Fruit fly (Drosophila melanogaster) whole organism, wandering third instar larva: ENCODE measurements around the gene TotC.

Experiments used
- Abd-B ChIP-seq: fragments of >200 bp; optimal IDR thresholded peaks from 2 replicates; lab custom pipeline; 2017; ENCODE audit warnings: missing biosample characterization, missing genetic modification characterization
- CG32264 ChIP-seq: fragments of 200-800 bp; sonication (Bioruptor generic); optimal IDR thresholded peaks from 2 replicates; lab custom pipeline; 2016; ENCODE audit warnings: missing biosample characterization, missing genetic modification characterization
- CG9705 ChIP-seq: fragments of 200-800 bp; sonication (Bioruptor generic); optimal IDR thresholded peaks from 2 replicates; lab custom pipeline; 2018; ENCODE audit warnings: missing biosample characterization, mild to moderate bottlenecking, missing genetic modification characterization
- CrebA ChIP-seq: fragments of 200-800 bp; sonication (Bioruptor generic); optimal IDR thresholded peaks from 2 replicates; lab custom pipeline; 2016; ENCODE audit warnings: missing biosample characterization, mild to moderate bottlenecking, missing genetic modification characterization, borderline replicate concordance
- Dfd ChIP-seq: fragments of >200 bp; optimal IDR thresholded peaks from 2 replicates; lab custom pipeline; 2017; ENCODE audit warnings: missing biosample characterization, missing genetic modification characterization
- Dif ChIP-seq: fragments of 200-275, 200-300 bp; sonication (Bioruptor generic); optimal IDR thresholded peaks from 2 replicates; lab custom pipeline; 2018; ENCODE audit warnings: missing biosample characterization, missing genetic modification characterization; ENCODE audit not compliant: partially characterized antibody
- GATAd ChIP-seq: sonication (Bioruptor generic); optimal IDR thresholded peaks from 2 replicates; lab custom pipeline; 2016; ENCODE audit warnings: missing biosample characterization, missing genetic modification characterization
- HLH106 ChIP-seq: fragments of 200-800 bp; optimal IDR thresholded peaks from 3 replicates; lab custom pipeline; 2019; ENCODE audit warnings: missing biosample characterization, mild to moderate bottlenecking, missing genetic modification characterization, moderate library complexity
- Hnf4 ChIP-seq: fragments of 200-800 bp; sonication (Bioruptor generic); optimal IDR thresholded peaks from 2 replicates; lab custom pipeline; 2016; ENCODE audit warnings: missing biosample characterization, mild to moderate bottlenecking, missing genetic modification characterization
- Hr78 ChIP-seq: fragments of >200 bp; optimal IDR thresholded peaks from 2 replicates; lab custom pipeline; 2017; ENCODE audit warnings: missing biosample characterization, missing genetic modification characterization
- Hr83 ChIP-seq: fragments of 200-300 bp; sonication (Bioruptor generic); optimal IDR thresholded peaks from 2 replicates; lab custom pipeline; 2016; ENCODE audit warnings: missing biosample characterization, mild to moderate bottlenecking, missing genetic modification characterization, moderate library complexity; ENCODE audit not compliant: poor library complexity, severe bottlenecking
- Jra ChIP-seq: sonication (Bioruptor generic); optimal IDR thresholded peaks from 2 replicates; lab custom pipeline; 2016; ENCODE audit warnings: missing biosample characterization, missing genetic modification characterization
- Mio ChIP-seq: sonication (Bioruptor generic); optimal IDR thresholded peaks from 2 replicates; lab custom pipeline; 2016; ENCODE audit warnings: missing biosample characterization, missing genetic modification characterization
- Myc ChIP-seq: fragments of >200 bp; optimal IDR thresholded peaks from 2 replicates; lab custom pipeline; 2017
- N ChIP-seq: fragments of >200 bp; optimal IDR thresholded peaks from 2 replicates; lab custom pipeline; 2018; ENCODE audit warnings: missing biosample characterization, missing external identifiers, missing genetic modification characterization
- OdsH ChIP-seq: fragments of 200-800 bp; sonication (Bioruptor generic); optimal IDR thresholded peaks from 2 replicates; lab custom pipeline; 2016; ENCODE audit warnings: missing biosample characterization, mild to moderate bottlenecking, missing genetic modification characterization
- Rel ChIP-seq, 2 experiments: fragments of 200-800 bp; sonication (Bioruptor generic) in 1 of 2; optimal IDR thresholded peaks; 2 replicates in 1 of 2; 3 replicates in 1 of 2; lab custom pipeline; 2016 to 2019; ENCODE audit warnings: mild to moderate bottlenecking in 2 of 2, missing biosample characterization in 2 of 2, missing genetic modification characterization in 2 of 2, moderate library complexity in 1 of 2
- Sp1 ChIP-seq: fragments of 200-800 bp; sonication (Bioruptor generic); optimal IDR thresholded peaks from 3 replicates; lab custom pipeline; 2019; ENCODE audit warnings: missing biosample characterization, mild to moderate bottlenecking, missing genetic modification characterization, moderate library complexity
- Vsx2 ChIP-seq: fragments of 200-300, 225-300 bp; sonication (Bioruptor generic); optimal IDR thresholded peaks from 2 replicates; lab custom pipeline; 2018; ENCODE audit warnings: missing biosample characterization, missing genetic modification characterization; ENCODE audit not compliant: partially characterized antibody
- br ChIP-seq: fragments of 200-800 bp; sonication (Bioruptor generic); optimal IDR thresholded peaks from 2 replicates; lab custom pipeline; 2016; ENCODE audit warnings: missing biosample characterization, missing genetic modification characterization
- brk ChIP-seq: fragments of 200-800 bp; sonication (Bioruptor generic); optimal IDR thresholded peaks from 2 replicates; lab custom pipeline; 2016; ENCODE audit warnings: missing biosample characterization, mild to moderate bottlenecking, missing genetic modification characterization
- dl ChIP-seq, 2 experiments: fragments of 175-275, 200-275 bp in 1 of 2; fragments of 200-275 bp in 1 of 2; sonication (Bioruptor generic); optimal IDR thresholded peaks; lab custom pipeline; 2018; ENCODE audit warnings: mild to moderate bottlenecking in 2 of 2, missing biosample characterization in 2 of 2, missing genetic modification characterization in 2 of 2, moderate library complexity in 2 of 2; ENCODE audit not compliant: partially characterized antibody in 2 of 2, insufficient read depth in 1 of 2
- dmrt93B ChIP-seq: fragments of 200-800 bp; sonication (Bioruptor generic); optimal IDR thresholded peaks from 2 replicates; lab custom pipeline; 2018; ENCODE audit warnings: missing biosample characterization, mild to moderate bottlenecking, missing genetic modification characterization
- dsf ChIP-seq: sonication (Bioruptor generic); optimal IDR thresholded peaks from 2 replicates; lab custom pipeline; 2016; ENCODE audit warnings: missing biosample characterization, missing genetic modification characterization, borderline replicate concordance
- ey ChIP-seq: fragments of 200-800 bp; sonication (Bioruptor generic); optimal IDR thresholded peaks from 2 replicates; lab custom pipeline; 2016; ENCODE audit warnings: missing biosample characterization, missing genetic modification characterization
- foxo ChIP-seq, 2 experiments: fragments of 200-800 bp; sonication (Bioruptor generic); optimal IDR thresholded peaks; 2 replicates in 1 of 2; 3 replicates in 1 of 2; lab custom pipeline; 2016 to 2017; ENCODE audit warnings: missing biosample characterization in 2 of 2, missing genetic modification characterization in 2 of 2
- fru ChIP-seq: fragments of 200-800 bp; sonication (Bioruptor generic); optimal IDR thresholded peaks from 3 replicates; lab custom pipeline; 2016; ENCODE audit warnings: missing biosample characterization, mild to moderate bottlenecking, missing genetic modification characterization
- h ChIP-seq: fragments of 200-800 bp; sonication (Bioruptor generic); optimal IDR thresholded peaks from 3 replicates; lab custom pipeline; 2016; ENCODE audit warnings: missing biosample characterization, mild to moderate bottlenecking, missing genetic modification characterization
- jim ChIP-seq: fragments of 175-275, 200-325 bp; sonication (Bioruptor generic); optimal IDR thresholded peaks from 2 replicates; lab custom pipeline; 2016; ENCODE audit warnings: missing biosample characterization, mild to moderate bottlenecking, missing genetic modification characterization
- lola ChIP-seq: fragments of >200 bp; optimal IDR thresholded peaks from 2 replicates; lab custom pipeline; 2017; ENCODE audit warnings: missing biosample characterization, missing genetic modification characterization
- pan ChIP-seq: fragments of >200 bp; optimal IDR thresholded peaks from 2 replicates; lab custom pipeline; 2017
- psq ChIP-seq: fragments of 200-800 bp; sonication (Bioruptor generic); optimal IDR thresholded peaks from 3 replicates; lab custom pipeline; 2017; ENCODE audit warnings: missing biosample characterization, mild to moderate bottlenecking, missing genetic modification characterization, moderate library complexity
- rgr ChIP-seq: fragments of 200-800 bp; sonication (Bioruptor generic); optimal IDR thresholded peaks from 3 replicates; lab custom pipeline; 2016; ENCODE audit warnings: missing biosample characterization, mild to moderate bottlenecking, missing genetic modification characterization
- sage ChIP-seq: fragments of 200-800 bp; sonication (Bioruptor generic); optimal IDR thresholded peaks from 2 replicates; lab custom pipeline; 2016; ENCODE audit warnings: missing biosample characterization, mild to moderate bottlenecking, missing genetic modification characterization
- sv ChIP-seq: fragments of 200-800 bp; sonication (Bioruptor generic); optimal IDR thresholded peaks from 3 replicates; lab custom pipeline; 2016; ENCODE audit warnings: missing biosample characterization, missing genetic modification characterization
- tai ChIP-seq: sonication (Bioruptor generic); optimal IDR thresholded peaks from 2 replicates; lab custom pipeline; 2016; ENCODE audit warnings: missing biosample characterization, missing genetic modification characterization
- usp ChIP-seq: fragments of >200 bp; optimal IDR thresholded peaks from 2 replicates; lab custom pipeline; 2017; ENCODE audit warnings: missing biosample characterization, missing genetic modification characterization
- woc ChIP-seq: sonication (Bioruptor generic); optimal IDR thresholded peaks from 2 replicates; lab custom pipeline; 2016; ENCODE audit warnings: missing biosample characterization, mild to moderate bottlenecking, missing genetic modification characterization

Gene TotC

DNA sequence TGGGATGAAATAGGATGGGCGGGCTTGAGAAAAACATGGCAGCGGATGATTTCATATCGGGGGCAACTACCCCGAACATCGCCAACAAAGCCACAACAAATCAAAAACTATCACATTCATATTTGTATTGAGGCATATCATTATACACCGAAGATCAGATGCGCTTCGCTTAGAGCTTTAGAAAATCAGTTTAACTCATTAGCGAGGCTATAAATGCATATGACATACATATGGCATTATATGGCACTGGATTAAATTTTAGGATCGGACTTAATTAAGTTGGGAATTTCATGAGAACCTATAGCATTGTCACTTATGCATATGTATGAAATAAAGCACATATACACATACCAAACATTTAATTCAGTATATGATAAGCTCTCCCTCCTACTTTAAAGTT, 26.5 kb upstream of the TotC start:
- TF ChIP-seq GATAd (GFP tag; lab: Kevin White, UChicago): no peak
- TF ChIP-seq Jra (GFP tag; lab: Kevin White, UChicago): no peak
- TF ChIP-seq OdsH (GFP tag; lab: Kevin White, UChicago): no peak
- TF ChIP-seq foxo (GFP tag; optimal IDR thresholded peaks at IDR 0.05; lab: Kevin White, UChicago): no peak
- TF ChIP-seq CG32264 (GFP tag; lab: Kevin White, UChicago): no peak
- TF ChIP-seq jim (GFP tag; lab: Kevin White, UChicago): no peak
- TF ChIP-seq Dif: no peak
- TF ChIP-seq Dfd (GFP tag; lab: Kevin White, UChicago): no peak

- TF ChIP-seq tai (GFP tag; lab: Kevin White, UChicago): no peak
- TF ChIP-seq Sp1 (GFP tag; lab: Kevin White, UChicago): no peak
- no peak for TF ChIP-seq CG32264 (GFP tag; lab: Kevin White, UChicago)
- TF ChIP-seq, all 38 proteins: peak for 0
These were observed 26.0 kb upstream of the TotC start, which contains the start of gene CG15696 for dm6 chr3R:20846768-20847167. CG15696 (plus strand) TSS chr3R:20847068.

DNA sequence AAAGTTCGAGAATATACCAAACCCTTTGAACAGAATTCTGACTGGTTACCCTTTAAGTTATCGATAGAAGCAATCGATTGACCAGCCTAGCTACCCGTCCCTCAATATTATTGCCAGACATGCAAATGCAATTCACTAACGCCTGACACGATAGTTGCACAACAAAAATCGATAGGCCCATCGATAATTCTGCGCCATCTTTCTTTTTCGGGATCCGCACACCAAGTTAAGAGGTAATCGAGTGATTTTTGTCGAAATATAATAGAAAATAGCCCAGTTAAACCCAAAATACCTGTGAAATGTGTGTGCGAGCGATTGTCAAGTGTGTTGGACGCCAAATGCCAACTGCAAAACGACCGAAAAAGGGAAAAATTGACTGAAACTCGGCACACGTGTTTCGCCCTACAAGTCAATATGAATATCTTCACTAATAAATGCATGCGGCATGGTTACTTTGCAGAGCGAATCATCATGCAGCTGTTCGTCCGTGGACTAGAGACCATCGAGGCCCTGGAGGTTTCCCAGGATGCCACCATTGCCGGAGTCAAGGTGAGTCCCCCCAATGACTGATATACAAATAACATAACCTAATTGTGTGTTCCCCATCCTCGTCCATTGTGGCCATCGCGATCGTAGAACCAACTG, 22.3 kb upstream of the TotC start, which contains the start of gene RpS30:
Gene RpS30, plus strand, starts transcription at position 122 of the 645 bp plus-strand sequence.
- TF ChIP-seq dsf (GFP tag; lab: Kevin White, UChicago): no peak
- TF ChIP-seq dl (GFP tag; optimal IDR thresholded peaks at IDR 0.05; lab: Kevin White, UChicago; ENCODE audit: insufficient read depth in 1 of 2, partially characterized antibody in 2 of 2): no peak
- no peak for TF ChIP-seq jim (GFP tag; lab: Kevin White, UChicago)
- TF ChIP-seq usp: no peak
- TF ChIP-seq Dfd (GFP tag; lab: Kevin White, UChicago): no peak
- TF ChIP-seq Hr78: no peak
- no peak for TF ChIP-seq Dif
- no peak for TF ChIP-seq lola (GFP tag; lab: Kevin White, UChicago)
- peak; percentile 6 for TF ChIP-seq ey (GFP tag; lab: Kevin White, UChicago)
- TF ChIP-seq fru (GFP tag; lab: Kevin White, UChicago): peak; percentile 26
- no peak for TF ChIP-seq CG32264 (GFP tag; lab: Kevin White, UChicago)
- no peak for TF ChIP-seq Mio
- TF ChIP-seq N: no peak
- peak; percentile 24 for TF ChIP-seq CG9705 (GFP tag; lab: Kevin White, UChicago)
- TF ChIP-seq foxo (GFP tag; optimal IDR thresholded peaks at IDR 0.05; lab: Kevin White, UChicago): no peak
- TF ChIP-seq Hr83: peak; percentile 79
- TF ChIP-seq brk (GFP tag; lab: Kevin White, UChicago): peak; percentile 56
- no peak for TF ChIP-seq Vsx2 (GFP tag; lab: Kevin White, UChicago)
- peak; percentile 54 for TF ChIP-seq Myc (lab: Kevin White, UChicago)
- no peak for TF ChIP-seq woc (GFP tag; lab: Kevin White, UChicago)
- TF ChIP-seq HLH106: peak; percentile 40
- peak; percentile 12 for TF ChIP-seq Jra (GFP tag; lab: Kevin White, UChicago)
- TF ChIP-seq br (GFP tag; lab: Kevin White, UChicago): no peak
- peak; percentile 65 for TF ChIP-seq Hnf4 (GFP tag; lab: Kevin White, UChicago)
- TF ChIP-seq psq (GFP tag; lab: Kevin White, UChicago): peak; percentile 5
- TF ChIP-seq h (GFP tag; lab: Kevin White, UChicago): peak; percentile 49
- no peak for TF ChIP-seq sage
- no peak for TF ChIP-seq GATAd (GFP tag; lab: Kevin White, UChicago)
- no peak for TF ChIP-seq sv (GFP tag; lab: Kevin White, UChicago)
- TF ChIP-seq pan: no peak
- TF ChIP-seq Abd-B (GFP tag; lab: Kevin White, UChicago): no peak
- TF ChIP-seq tai (GFP tag; lab: Kevin White, UChicago): no peak
- TF ChIP-seq dmrt93B: peak; percentile 2
- TF ChIP-seq CrebA (GFP tag; lab: Kevin White, UChicago): peak; percentile 13
- no peak for TF ChIP-seq OdsH (GFP tag; lab: Kevin White, UChicago)
- no peak for TF ChIP-seq rgr (GFP tag; lab: Kevin White, UChicago)
- TF ChIP-seq Sp1 (GFP tag; lab: Kevin White, UChicago): no peak
- no peak for TF ChIP-seq Rel (GFP tag; optimal IDR thresholded peaks at IDR 0.05; lab: Kevin White, UChicago)
- TF ChIP-seq Rel (tag; optimal IDR thresholded peaks at IDR 0.05; lab: Kevin White, UChicago): peak; percentile 12
